Fruit fly (Drosophila melanogaster) whole organism, prepupa: ENCODE measurements around the gene CG6607.
A peak's percentile ranks its signal among the peaks of the same experiment; 100 is the strongest.

ENCODE experiments used
- Blimp-1 ChIP-seq: fragments of 200-800 bp; sonication (Bioruptor generic); optimal IDR thresholded peaks from 3 replicates; lab custom pipeline; 2017; ENCODE audit warnings: missing biosample characterization, missing genetic modification characterization, mild to moderate bottlenecking, moderate library complexity, missing genetic modification reagents
- CG10669 ChIP-seq: fragments of 200-800 bp; sonication (Bioruptor generic); optimal IDR thresholded peaks from 3 replicates; lab custom pipeline; 2018; ENCODE audit warnings: missing biosample characterization, mild to moderate bottlenecking, missing genetic modification characterization, moderate library complexity
- CG11294 ChIP-seq: fragments of 200-800 bp; sonication (Bioruptor generic); IDR thresholded peaks from 2 replicates; pipeline ENCODE4 v1.3.6; 2022; ENCODE audit warnings: missing biosample characterization, missing genetic modification characterization
- CG11762 ChIP-seq: fragments of 200-800 bp; sonication (Bioruptor generic); optimal IDR thresholded peaks from 3 replicates; lab custom pipeline; 2016; ENCODE audit warnings: missing biosample characterization, missing genetic modification characterization; ENCODE audit not compliant: insufficient read depth
- CG15336 ChIP-seq: fragments of 200-800 bp; sonication (Bioruptor generic); IDR thresholded peaks from 2 replicates; pipeline ENCODE4 v1.3.6; 2022; ENCODE audit warnings: missing biosample characterization, missing genetic modification characterization
- CG16779 ChIP-seq: fragments of 200-800 bp; sonication (Bioruptor generic); optimal IDR thresholded peaks from 3 replicates; lab custom pipeline; 2017; ENCODE audit warnings: missing biosample characterization, mild to moderate bottlenecking, missing genetic modification characterization
- CG3032 ChIP-seq: fragments of 200-800 bp; optimal IDR thresholded peaks from 2 replicates; lab custom pipeline; 2019; ENCODE audit warnings: missing biosample characterization, mild to moderate bottlenecking, missing genetic modification characterization, moderate library complexity
- CG31627 ChIP-seq: fragments of 200-800 bp; sonication (Bioruptor generic); optimal IDR thresholded peaks from 3 replicates; lab custom pipeline; 2016; ENCODE audit warnings: missing biosample characterization, missing genetic modification characterization
- CG32006 ChIP-seq: fragments of 200-800 bp; sonication (Bioruptor generic); optimal IDR thresholded peaks from 3 replicates; lab custom pipeline; 2017; ENCODE audit warnings: missing biosample characterization, mild to moderate bottlenecking, missing genetic modification characterization
- CG34406 ChIP-seq: fragments of 200-800 bp; sonication (Bioruptor generic); optimal IDR thresholded peaks from 3 replicates; lab custom pipeline; 2016; ENCODE audit warnings: missing biosample characterization, missing genetic modification characterization
- CG3919 ChIP-seq: fragments of 200-800 bp; sonication (Bioruptor generic); optimal IDR thresholded peaks from 3 replicates; lab custom pipeline; 2016; ENCODE audit warnings: missing biosample characterization, missing genetic modification characterization
- CG6163 ChIP-seq: fragments of 200-800 bp; sonication (Bioruptor generic); IDR thresholded peaks from 3 replicates; pipeline ENCODE4 v1.3.6; 2022; ENCODE audit warnings: missing biosample characterization, missing genetic modification characterization
- CG6276 ChIP-seq: fragments of 200-800 bp; sonication (Bioruptor generic); optimal IDR thresholded peaks from 2 replicates; lab custom pipeline; 2017; ENCODE audit warnings: missing biosample characterization, mild to moderate bottlenecking, missing genetic modification characterization
- CG6792 ChIP-seq: fragments of 200-800 bp; sonication (Bioruptor generic); optimal IDR thresholded peaks from 3 replicates; lab custom pipeline; 2016; ENCODE audit warnings: missing biosample characterization, missing genetic modification characterization
- CG6808 ChIP-seq: fragments of 200-800 bp; sonication (Bioruptor generic); optimal IDR thresholded peaks from 3 replicates; lab custom pipeline; 2017; ENCODE audit warnings: missing biosample characterization, missing genetic modification characterization, mild to moderate bottlenecking, moderate library complexity, missing genetic modification reagents
- CG6854 ChIP-seq: fragments of 200-800 bp; sonication (Bioruptor generic); optimal IDR thresholded peaks from 2 replicates; lab custom pipeline; 2017; ENCODE audit warnings: missing biosample characterization, mild to moderate bottlenecking, missing genetic modification characterization
- CG7368 ChIP-seq: fragments of 200-800 bp; sonication (Bioruptor generic); optimal IDR thresholded peaks from 3 replicates; lab custom pipeline; 2016; ENCODE audit warnings: missing biosample characterization, missing genetic modification characterization
- CG8119 ChIP-seq: fragments of 200-800 bp; sonication (Bioruptor generic); IDR thresholded peaks from 3 replicates; pipeline ENCODE4 v1.3.6; 2022; ENCODE audit warnings: missing biosample characterization, missing genetic modification characterization
- CG8319 ChIP-seq: fragments of 200-800 bp; sonication (Bioruptor generic); optimal IDR thresholded peaks from 3 replicates; lab custom pipeline; 2016; ENCODE audit warnings: missing biosample characterization, missing genetic modification characterization
- CG8632 ChIP-seq: fragments of 200-800 bp; sonication (Bioruptor generic); optimal IDR thresholded peaks from 3 replicates; lab custom pipeline; 2016; ENCODE audit warnings: missing biosample characterization, missing genetic modification characterization
- Eip75B ChIP-seq: fragments of 200-800 bp; sonication (Bioruptor generic); optimal IDR thresholded peaks from 3 replicates; lab custom pipeline; 2016; ENCODE audit warnings: missing biosample characterization, missing genetic modification characterization
- Eip78C ChIP-seq: fragments of 200-800 bp; sonication (Bioruptor generic); peaks from one replicate; lab custom pipeline; 2016; ENCODE audit warnings: missing biosample characterization, missing genetic modification characterization
- Eip93F ChIP-seq: fragments of 200-800 bp; sonication (Bioruptor generic); optimal IDR thresholded peaks from 2 replicates; lab custom pipeline; 2016; ENCODE audit warnings: missing biosample characterization, mild to moderate bottlenecking, missing genetic modification characterization
- Hr38 ChIP-seq: sonication (Bioruptor generic); optimal IDR thresholded peaks from 2 replicates; lab custom pipeline; 2016; ENCODE audit warnings: missing biosample characterization, missing genetic modification characterization
- Lpt ChIP-seq: fragments of 200-800 bp; sonication (Bioruptor generic); optimal IDR thresholded peaks from 3 replicates; lab custom pipeline; 2016; ENCODE audit warnings: missing biosample characterization, missing genetic modification characterization
- Met ChIP-seq: fragments of 200-800 bp; sonication (Bioruptor generic); optimal IDR thresholded peaks from 3 replicates; lab custom pipeline; 2016; ENCODE audit warnings: missing biosample characterization, missing genetic modification characterization
- OdsH ChIP-seq: fragments of 200-800 bp; sonication (Bioruptor generic); optimal IDR thresholded peaks from 3 replicates; lab custom pipeline; 2016; ENCODE audit warnings: missing biosample characterization, missing genetic modification characterization
- Smox ChIP-seq: fragments of 200-800 bp; sonication (Bioruptor generic); optimal IDR thresholded peaks from 3 replicates; lab custom pipeline; 2016; ENCODE audit warnings: missing biosample characterization, missing genetic modification characterization
- Sox102F ChIP-seq: fragments of 200-800 bp; sonication (Bioruptor generic); optimal IDR thresholded peaks from 2 replicates; lab custom pipeline; 2016; ENCODE audit warnings: missing biosample characterization, mild to moderate bottlenecking, missing genetic modification characterization
- Sox14 ChIP-seq: fragments of 200-800 bp; sonication (Bioruptor generic); optimal IDR thresholded peaks from 3 replicates; lab custom pipeline; 2016; ENCODE audit warnings: missing biosample characterization, missing genetic modification characterization
- Sox15 ChIP-seq: fragments of 200-800 bp; sonication (Bioruptor generic); optimal IDR thresholded peaks from 3 replicates; lab custom pipeline; 2016; ENCODE audit warnings: missing biosample characterization, missing genetic modification characterization
- achi ChIP-seq: fragments of 200-800 bp; sonication (Bioruptor generic); optimal IDR thresholded peaks from 3 replicates; lab custom pipeline; 2016; ENCODE audit warnings: missing biosample characterization, missing genetic modification characterization
- acj6 ChIP-seq: fragments of 200-800 bp; sonication (Bioruptor generic); optimal IDR thresholded peaks from 3 replicates; lab custom pipeline; 2016; ENCODE audit warnings: missing biosample characterization, missing genetic modification characterization
- cyc ChIP-seq: fragments of 200-800 bp; sonication (Bioruptor generic); optimal IDR thresholded peaks from 3 replicates; lab custom pipeline; 2016; ENCODE audit warnings: missing biosample characterization, missing genetic modification characterization
- dsx ChIP-seq: fragments of 200-800 bp; optimal IDR thresholded peaks from 3 replicates; lab custom pipeline; 2019; ENCODE audit warnings: missing biosample characterization, mild to moderate bottlenecking, missing genetic modification characterization, moderate library complexity; ENCODE audit not compliant: poor library complexity, severe bottlenecking
- eg ChIP-seq: fragments of 200-800 bp; sonication (Bioruptor generic); IDR thresholded peaks from 3 replicates; pipeline ENCODE4 v1.3.6; 2022; ENCODE audit warnings: missing biosample characterization, missing genetic modification characterization
- fd59A ChIP-seq: fragments of 200-800 bp; sonication (Bioruptor generic); optimal IDR thresholded peaks from 2 replicates; lab custom pipeline; 2017; ENCODE audit warnings: missing biosample characterization, mild to moderate bottlenecking, missing genetic modification characterization, missing genetic modification reagents
- fd85E ChIP-seq: fragments of 200-800 bp; sonication (Bioruptor generic); optimal IDR thresholded peaks from 3 replicates; lab custom pipeline; 2016; ENCODE audit warnings: missing biosample characterization, missing genetic modification characterization
- fkh ChIP-seq: fragments of 200-800 bp; sonication (Bioruptor generic); optimal IDR thresholded peaks from 3 replicates; lab custom pipeline; 2017; ENCODE audit warnings: missing biosample characterization, mild to moderate bottlenecking, missing genetic modification characterization, moderate library complexity
- lz ChIP-seq: fragments of 200-800 bp; sonication (Bioruptor generic); optimal IDR thresholded peaks from 3 replicates; lab custom pipeline; 2016; ENCODE audit warnings: missing biosample characterization, missing genetic modification characterization
- net ChIP-seq: fragments of 200-800 bp; sonication (Bioruptor generic); optimal IDR thresholded peaks from 3 replicates; lab custom pipeline; 2016; ENCODE audit warnings: missing biosample characterization, missing genetic modification characterization
- pdm3 ChIP-seq: fragments of 200-800 bp; sonication (Bioruptor generic); optimal IDR thresholded peaks from 3 replicates; lab custom pipeline; 2016; ENCODE audit warnings: missing biosample characterization, missing genetic modification characterization
- spab ChIP-seq: fragments of 200-800 bp; sonication (Bioruptor generic); optimal IDR thresholded peaks from 2 replicates; lab custom pipeline; 2017; ENCODE audit warnings: missing biosample characterization, mild to moderate bottlenecking, missing genetic modification characterization, missing genetic modification reagents
- ss ChIP-seq, 2 experiments: fragments of 200-800 bp; sonication (Bioruptor generic); optimal IDR thresholded peaks; 2 replicates in 1 of 2; 3 replicates in 1 of 2; lab custom pipeline; 2017 to 2018; ENCODE audit warnings: mild to moderate bottlenecking in 2 of 2, missing biosample characterization in 2 of 2, missing genetic modification characterization in 2 of 2, moderate library complexity in 1 of 2
- svp ChIP-seq: fragments of 200-800 bp; sonication (Bioruptor generic); peaks from one replicate; lab custom pipeline; 2016; ENCODE audit warnings: missing biosample characterization, missing genetic modification characterization
- topi ChIP-seq: fragments of 200-800 bp; sonication (Bioruptor generic); optimal IDR thresholded peaks from 3 replicates; lab custom pipeline; 2016; ENCODE audit warnings: missing biosample characterization, missing genetic modification characterization

CG6607 gene

dm6 chr3R:24572540-24573043 is 44.7 kb downstream of the CG6607 start (continued):
- TF ChIP-seq Eip93F (GFP tag; lab: Kevin White, UChicago) (peak; percentile 98), achi (GFP tag; lab: Kevin White, UChicago) (peak; percentile 98), Hr38 (GFP tag; lab: Kevin White, UChicago) (peak; percentile 62), CG10669 (GFP tag; lab: Kevin White, UChicago) (peak; percentile 95), Met (GFP tag; lab: Kevin White, UChicago) (peak; percentile 99), CG31627 (GFP tag; lab: Kevin White, UChicago) (peak; percentile 99), fkh (GFP tag; lab: Kevin White, UChicago) (peak; percentile 92), CG11762 (peak; percentile 97), ss (GFP tag; optimal IDR thresholded peaks at IDR 0.05; lab: Kevin White, UChicago) (peak; percentile 86 to 95), CG6808 (peak; percentile 89), spab (peak; percentile 94), CG8119 (GFP tag; lab: Robert Waterston, UW) (peak; percentile 99), Eip75B (GFP tag; lab: Kevin White, UChicago) (peak; percentile 99), fd85E (GFP tag; lab: Kevin White, UChicago) (peak; percentile 96), CG11294 (GFP tag; lab: Robert Waterston, UW) (peak; percentile 98), svp (peak; percentile 100), CG34406 (peak; percentile 99), CG15336 (peak; percentile 100), Smox (GFP tag; lab: Kevin White, UChicago) (peak; percentile 99), Lpt (GFP tag; lab: Kevin White, UChicago) (peak; percentile 99), CG6163 (GFP tag; lab: Robert Waterston, UW) (peak; percentile 100), CG8632 (GFP tag; lab: Kevin White, UChicago) (peak; percentile 99), pdm3 (GFP tag; lab: Kevin White, UChicago) (peak; percentile 99), OdsH (GFP tag; lab: Kevin White, UChicago) (peak; percentile 98), Sox102F (GFP tag; lab: Kevin White, UChicago) (peak; percentile 99), Sox15 (GFP tag; lab: Kevin White, UChicago) (peak; percentile 94), CG16779 (tag; lab: Kevin White, UChicago) (peak; percentile 96), CG32006 (peak; percentile 99), CG6276 (peak; percentile 98), CG7368 (GFP tag; lab: Kevin White, UChicago) (peak; percentile 98), dsx (peak; percentile 95)

DNA sequence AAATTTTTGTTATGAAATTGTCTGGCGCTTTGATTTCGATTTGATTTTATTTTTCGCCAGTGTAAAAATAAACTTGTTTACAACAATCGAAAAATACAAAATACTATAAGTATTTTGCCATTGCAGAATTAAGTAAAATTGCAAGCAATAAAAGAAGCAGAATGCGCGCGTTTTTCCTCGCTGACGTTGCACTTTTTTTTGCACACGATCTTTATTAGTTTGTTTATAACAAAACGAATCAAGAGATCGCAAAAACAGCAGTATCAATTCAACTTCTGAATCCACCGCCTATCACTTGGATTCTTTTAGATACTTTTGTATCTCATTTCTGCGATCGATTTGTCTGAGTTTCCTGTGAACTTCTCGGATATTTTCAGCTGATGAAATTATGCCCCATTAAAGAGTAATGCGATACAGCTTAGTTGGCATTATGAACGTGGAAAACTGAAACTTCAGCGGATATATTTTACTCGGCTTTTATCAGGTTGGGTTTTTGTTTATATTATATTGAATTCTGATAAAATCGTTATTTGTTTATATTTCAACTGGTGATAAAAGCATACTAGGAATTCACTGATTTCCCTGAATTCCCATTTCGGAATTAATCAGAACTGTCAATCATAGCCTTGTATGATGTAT is 45.4 kb downstream of the CG6607 start:
- no peak for TF ChIP-seq CG34406
- no peak for TF ChIP-seq CG3919 (GFP tag; lab: Kevin White, UChicago)
- no peak for TF ChIP-seq Met (GFP tag; lab: Kevin White, UChicago)
- TF ChIP-seq Smox (GFP tag; lab: Kevin White, UChicago), result no peak

- TF ChIP-seq ss (GFP tag; optimal IDR thresholded peaks at IDR 0.05; lab: Kevin White, UChicago) (peak; percentile 25 to 55), CG6854 (GFP tag; lab: Kevin White, UChicago) (no peak), Hr38 (GFP tag; lab: Kevin White, UChicago) (no peak), cyc (GFP tag; lab: Kevin White, UChicago) (peak; percentile 9), topi (GFP tag; lab: Kevin White, UChicago) (peak; percentile 34), Sox14 (no peak), CG31627 (GFP tag; lab: Kevin White, UChicago) (peak; percentile 6), Eip75B (GFP tag; lab: Kevin White, UChicago) (peak; percentile 25), acj6 (GFP tag; lab: Kevin White, UChicago) (peak; percentile 44), CG3919 (GFP tag; lab: Kevin White, UChicago) (peak; percentile 33), CG3032 (tag; lab: Kevin White, UChicago) (peak; percentile 64), Met (GFP tag; lab: Kevin White, UChicago) (peak; percentile 42), CG15336 (peak; percentile 20; the same call in 1 of the 2 replicates), spab (peak; percentile 52), pdm3 (GFP tag; lab: Kevin White, UChicago) (peak; percentile 26), lz (GFP tag; lab: Kevin White, UChicago) (peak; percentile 51), CG6792 (peak; percentile 22), eg (GFP tag; lab: Robert Waterston, UW) (no peak), CG8319 (GFP tag; lab: Kevin White, UChicago) (no peak), fd59A (GFP tag; lab: Kevin White, UChicago) (peak; percentile 4), net (GFP tag; lab: Kevin White, UChicago) (no peak), CG11294 (GFP tag; lab: Robert Waterston, UW) (no peak), achi (GFP tag; lab: Kevin White, UChicago) (peak; percentile 16), Eip78C (GFP tag; lab: Kevin White, UChicago) (peak; percentile 83), Blimp-1 (GFP tag; lab: Kevin White, UChicago) (no peak), CG11762 (no peak)
Measured at dm6 chr3R:24574123-24574522, 46.3 kb downstream of the CG6607 start.
